Worm (Caenorhabditis elegans) whole organism, late embryonic: ENCODE results near the gene Y40H7A.4.

ENCODE experiments used
- ets-4 ChIP-seq: sonication (generic microtip); optimal IDR thresholded peaks from 2 replicates; lab custom pipeline; 2016; ENCODE audit warnings: missing genetic modification characterization, missing compliant biosample characterization
- nhr-11 ChIP-seq: fragments of 150-350 bp; optimal IDR thresholded peaks from 2 replicates; lab custom pipeline; 2014; ENCODE audit warnings: missing biosample characterization, missing genetic modification characterization

ce11 chrIV:15127731-15128130, 47.6 kb downstream of the Y40H7A.4 start, which contains the start of gene M199.9:
- TF ChIP-seq ets-4: no peak
- TF ChIP-seq nhr-11 (tag; lab: Kevin White, UChicago): no peak
